Worm (Caenorhabditis elegans): ENCODE results near the gene K07H8.11.

K07H8.11 gene

DNA sequence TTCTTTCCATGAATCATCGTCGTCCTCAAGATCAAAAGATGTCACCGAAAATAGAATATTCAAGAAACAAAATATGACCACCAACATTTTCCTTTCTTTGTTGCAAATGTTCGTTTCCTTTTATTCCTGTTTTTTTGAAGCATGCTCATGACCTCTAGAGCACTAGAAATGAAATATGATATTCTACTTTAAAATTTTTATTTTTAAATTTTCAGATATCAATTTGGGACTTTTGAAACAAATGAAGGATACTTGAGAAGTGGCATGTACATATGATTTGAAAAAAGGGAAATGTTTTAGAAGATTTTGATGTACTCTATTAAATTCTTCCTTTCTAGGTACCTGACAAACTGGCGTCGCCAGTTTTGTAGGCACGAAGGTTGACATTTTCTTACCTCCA, at the start of gene K07H8.11:
K07H8.11 (minus strand) TSS at position 101 of the 400 bp plus-strand sequence.
- no peak for TF ChIP-seq unc-62 (GFP tag; optimal IDR thresholded peaks at IDR 0.05)

- no peak for TF ChIP-seq unc-62 (GFP tag; optimal IDR thresholded peaks at IDR 0.05)
These were observed 43.7 kb upstream of the K07H8.11 start for ce11 chrIV:8318799-8319198.

ce11 chrIV:8317800-8318199, 42.7 kb upstream of the K07H8.11 start:
- no peak for TF ChIP-seq unc-62 (GFP tag; optimal IDR thresholded peaks at IDR 0.05)

DNA sequence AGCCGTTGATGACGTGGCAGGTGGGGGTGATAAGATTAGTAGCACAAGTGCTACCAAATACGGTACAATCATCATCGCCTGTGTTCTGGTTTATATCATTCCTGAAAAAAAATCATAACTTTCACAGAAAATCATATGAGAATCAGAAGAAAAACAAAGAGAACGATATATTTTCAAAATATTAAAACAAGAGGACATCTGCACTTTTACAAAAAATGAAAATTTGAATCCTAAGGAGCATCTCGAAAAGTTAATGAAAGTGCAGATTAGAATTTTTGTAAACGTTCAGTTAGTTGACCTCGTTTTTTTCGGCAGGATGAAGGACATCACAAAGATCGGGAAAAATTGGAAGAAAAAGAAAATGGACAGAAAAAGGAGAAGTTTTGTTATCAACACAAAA, 37.7 kb upstream of the K07H8.11 start, which contains the start of gene F35H10.10:
F35H10.10 (minus strand) TSS at position 101 of the 400 bp plus-strand sequence.
- no peak for TF ChIP-seq unc-62 (GFP tag; optimal IDR thresholded peaks at IDR 0.05)

ce11 chrIV:8312105-8312504, 37.0 kb upstream of the K07H8.11 start:
- no peak for TF ChIP-seq unc-62 (GFP tag; optimal IDR thresholded peaks at IDR 0.05)

ce11 chrIV:8307408-8307807, 32.3 kb upstream of the K07H8.11 start:
- no peak for TF ChIP-seq unc-62 (GFP tag; optimal IDR thresholded peaks at IDR 0.05)

ce11 chrIV:8303668-8304067, 28.5 kb upstream of the K07H8.11 start, which contains the start of gene vha-5:
Gene vha-5 (plus strand): TSS chrIV:8303968.
- TF ChIP-seq unc-62 (GFP tag; optimal IDR thresholded peaks at IDR 0.05): no peak

DNA sequence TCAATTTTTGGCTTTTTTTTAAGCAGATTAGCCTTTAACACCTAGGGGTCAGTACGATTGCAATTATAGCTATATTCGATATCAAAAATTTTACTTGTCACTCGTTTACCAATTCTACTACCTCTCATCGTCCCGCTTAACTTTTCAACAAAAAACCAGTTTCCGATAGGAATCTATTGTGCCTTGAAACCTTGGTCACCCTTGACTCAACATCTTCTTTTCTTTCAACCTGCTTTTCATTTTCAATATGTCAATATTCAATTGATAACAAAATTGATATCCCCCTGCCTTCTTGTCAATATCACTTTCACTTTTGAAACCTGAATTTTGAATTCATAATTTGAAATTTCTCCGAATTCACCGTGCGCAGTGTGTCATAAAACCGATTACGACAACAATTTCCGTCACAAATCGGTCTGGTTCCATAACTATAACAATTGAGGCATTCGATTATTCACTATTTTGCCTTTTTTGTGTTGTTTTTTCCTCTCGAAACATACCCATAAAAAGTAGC, 27.6 kb upstream of the K07H8.11 start:
- TF ChIP-seq unc-62 (GFP tag; optimal IDR thresholded peaks at IDR 0.05): no peak

DNA sequence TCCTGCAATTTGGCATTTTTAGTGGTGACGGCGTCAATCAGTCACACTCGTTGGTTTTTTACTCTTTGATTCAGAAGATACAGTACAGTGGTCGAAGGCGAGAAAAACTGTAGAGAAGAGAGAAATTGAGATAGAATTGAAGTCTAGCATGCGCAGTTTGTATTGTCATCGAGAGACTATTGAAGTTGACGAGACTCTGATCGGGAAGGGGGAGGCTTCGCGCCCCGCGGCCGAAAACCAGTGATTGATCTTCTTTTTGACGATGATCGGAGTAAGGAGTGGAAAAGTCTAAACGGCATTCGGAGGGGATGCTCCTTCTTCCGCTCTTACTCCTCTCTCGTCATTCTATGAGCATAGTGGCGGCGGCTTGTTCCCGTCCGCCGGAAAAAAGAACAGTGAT, 26.8 kb upstream of the K07H8.11 start:
- no peak for TF ChIP-seq unc-62 (GFP tag; optimal IDR thresholded peaks at IDR 0.05)

DNA sequence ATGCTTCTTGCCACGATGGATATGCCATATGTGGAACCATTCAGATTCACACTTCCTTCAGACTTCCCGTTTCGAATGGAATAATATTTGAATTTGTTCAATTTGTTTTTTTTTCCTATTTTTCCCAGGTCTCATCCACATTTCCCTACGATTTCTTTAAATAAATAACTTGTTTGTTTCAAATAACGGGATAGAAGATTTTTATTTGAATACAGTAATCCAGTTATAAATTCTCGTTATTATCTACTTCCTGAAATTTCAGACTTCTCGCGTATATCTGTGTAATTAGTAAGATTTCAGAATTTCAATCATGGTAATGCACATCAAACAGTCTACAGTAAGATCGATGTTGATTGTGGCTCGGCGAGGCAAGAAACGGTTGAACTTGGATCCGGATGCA, 25.3 kb upstream of the K07H8.11 start, which contains the start of gene F35H10.5:
F35H10.5 (plus strand) TSS at position 301 of the 400 bp plus-strand sequence.
- TF ChIP-seq unc-62 (GFP tag; optimal IDR thresholded peaks at IDR 0.05): no peak

DNA sequence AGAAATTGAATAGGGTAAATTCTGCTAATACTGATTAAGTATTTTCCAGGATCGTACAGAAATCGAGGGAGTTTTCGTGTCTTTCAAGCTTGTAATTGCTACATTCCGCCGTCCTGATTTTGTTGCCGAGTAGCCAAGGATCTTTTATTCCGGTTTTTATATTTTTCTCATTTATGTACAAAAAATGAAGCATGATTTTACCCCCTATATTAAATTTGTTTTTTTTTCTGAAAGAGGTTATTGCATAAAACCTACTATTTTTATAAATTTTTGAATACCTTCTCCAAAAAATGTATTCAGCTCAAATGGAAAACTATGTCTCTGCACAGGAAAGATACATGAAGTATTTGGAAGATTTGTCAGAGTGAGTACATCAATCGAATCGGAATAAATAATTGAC, 24.5 kb upstream of the K07H8.11 start, which contains the start of gene F35H10.6:
F35H10.6 (plus strand) TSS at position 301 of the 400 bp plus-strand sequence.
- TF ChIP-seq unc-62 (GFP tag; optimal IDR thresholded peaks at IDR 0.05): no peak

ce11 chrIV:8297192-8297591, 22.1 kb upstream of the K07H8.11 start, which contains the start of gene nprl-3:
Gene nprl-3 (plus strand): TSS chrIV:8297492.
- TF ChIP-seq unc-62 (GFP tag; optimal IDR thresholded peaks at IDR 0.05): no peak

DNA sequence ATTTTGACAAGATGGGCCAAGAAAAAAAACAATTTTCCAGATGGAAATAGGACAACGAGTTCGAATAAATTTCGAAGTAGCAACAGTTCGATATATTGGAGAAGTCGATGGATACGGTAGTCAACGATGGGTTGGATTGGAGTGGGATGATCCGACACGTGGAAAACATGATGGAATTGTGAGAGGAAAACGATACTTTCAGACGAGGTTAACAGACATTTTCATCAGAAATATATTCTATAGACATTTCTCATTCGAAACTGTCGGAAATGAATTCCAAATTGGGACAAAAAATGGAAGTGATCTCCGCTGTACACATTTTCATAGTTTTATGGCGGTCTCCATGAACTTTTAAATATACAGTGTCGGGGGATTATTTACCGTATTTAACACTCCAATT, 19.5 kb upstream of the K07H8.11 start, which contains the start of gene tbce-1:
tbce-1 (plus strand) TSS at position 41 of the 400 bp plus-strand sequence.
- no peak for TF ChIP-seq unc-62 (GFP tag; optimal IDR thresholded peaks at IDR 0.05)

ce11 chrIV:8291232-8291631, 16.1 kb upstream of the K07H8.11 start, which contains the start of gene K07H8.2:
Gene K07H8.2 (plus strand): TSS chrIV:8291532.
- no peak for TF ChIP-seq unc-62 (GFP tag; optimal IDR thresholded peaks at IDR 0.05)

ce11 chrIV:8289580-8290323, 14.6 kb upstream of the K07H8.11 start, which contains the start of gene daf-31:
Gene daf-31 (plus strand): TSS chrIV:8290273.
- TF ChIP-seq unc-62 (GFP tag; optimal IDR thresholded peaks at IDR 0.05): no peak

DNA sequence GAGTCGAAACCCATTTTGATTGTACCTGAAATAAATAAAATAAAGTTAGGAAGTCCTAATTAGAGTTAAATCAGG, 14.2 kb upstream of the K07H8.11 start, which contains the start of gene nucl-1:
nucl-1 (minus strand) TSS at position 26 of the 75 bp plus-strand sequence.
- no peak for TF ChIP-seq unc-62 (GFP tag; optimal IDR thresholded peaks at IDR 0.05)

DNA sequence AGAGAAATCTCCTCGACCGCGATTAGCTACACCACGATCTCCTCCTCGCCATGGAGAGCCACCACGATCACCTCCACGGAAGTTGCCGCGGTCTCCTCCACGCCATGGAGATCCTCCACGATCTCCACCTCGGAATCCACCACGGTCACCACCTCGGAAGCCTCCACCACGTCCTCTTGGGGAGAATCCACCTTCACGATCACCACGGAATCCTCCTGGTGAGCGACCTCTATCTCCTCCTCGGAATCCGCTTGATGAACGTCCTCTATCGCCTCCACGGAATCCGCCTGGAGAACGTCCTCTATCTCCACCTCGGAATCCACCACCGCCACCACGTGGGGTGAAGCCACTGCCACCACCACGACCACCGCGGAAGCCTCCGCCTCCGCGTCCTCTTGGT, 14.0 kb upstream of the K07H8.11 start:
- no peak for TF ChIP-seq unc-62 (GFP tag; optimal IDR thresholded peaks at IDR 0.05)
